Worm (Caenorhabditis elegans): ENCODE data around the gene fbxa-151.

- TF ChIP-seq ama-1 (optimal IDR thresholded peaks at IDR 0.05) (no peak), ceh-13 (GFP tag; optimal IDR thresholded peaks at IDR 0.05) (no peak), F13C5.2 (tag; optimal IDR thresholded peaks at IDR 0.05) (no peak), flt-1 (GFP tag; IDR thresholded peaks at IDR 0.05) (no peak), ets-7 (tag; optimal IDR thresholded peaks at IDR 0.05) (no peak), hnd-1 (tag; optimal IDR thresholded peaks at IDR 0.05) (no peak), ceh-36 (tag; optimal IDR thresholded peaks at IDR 0.05) (no peak), scrt-1 (GFP tag; IDR thresholded peaks at IDR 0.05) (no peak), aly-1 (tag; optimal IDR thresholded peaks at IDR 0.05) (no peak), sea-1 (GFP tag; conservative IDR thresholded peaks at IDR 0.05) (no peak), tbx-37 (GFP tag; conservative IDR thresholded peaks at IDR 0.05) (no peak), B0310.2 (tag; optimal IDR thresholded peaks at IDR 0.05) (no peak), tra-4 (tag; optimal IDR thresholded peaks at IDR 0.05) (no peak)
Observed at ce11 chrIII:1269156-1269555, 2.5 kb upstream of the fbxa-151 start, which contains the start of gene fbxa-32.
